Fruit fly (Drosophila melanogaster) whole organism, larva: ENCODE measurements around the gene Pfdn1.
A peak's percentile ranks its signal among the peaks of the same experiment; 100 is the strongest.

Source experiments
- noc ChIP-seq: fragments of 200-800 bp; sonication (Bioruptor generic); optimal IDR thresholded peaks from 3 replicates; lab custom pipeline; 2019; ENCODE audit warnings: missing biosample characterization, mild to moderate bottlenecking, missing genetic modification characterization, moderate library complexity

The Pfdn1 gene

DNA sequence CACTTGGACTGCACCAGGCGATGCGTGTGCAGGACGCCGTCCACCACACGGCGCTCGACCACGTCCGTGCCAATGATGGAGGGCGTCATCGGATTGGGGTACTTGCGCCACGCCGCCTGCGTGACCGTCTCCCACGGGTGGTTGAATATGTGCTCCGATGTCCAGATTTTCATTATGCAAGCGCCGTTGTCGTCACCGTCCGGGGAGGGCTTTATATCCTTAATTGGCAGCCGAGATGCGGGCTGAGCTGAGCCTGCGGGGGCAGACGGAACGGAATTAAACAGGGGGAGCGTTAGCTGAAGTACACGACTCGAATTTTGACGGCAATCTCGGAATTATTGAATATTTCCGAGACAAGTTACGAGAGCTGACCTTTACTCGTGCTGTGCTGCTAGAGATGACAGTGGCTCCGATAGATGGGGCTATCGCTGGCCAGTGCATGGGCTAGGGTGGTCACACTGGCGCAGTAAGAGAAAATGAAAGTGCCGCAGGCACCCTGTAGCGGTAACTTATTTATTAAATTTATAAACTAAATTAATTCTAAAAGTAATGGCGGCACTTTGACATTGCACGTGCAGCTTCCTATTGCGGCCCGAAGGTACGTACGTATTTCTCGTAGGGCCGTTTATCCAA is 21.2 kb upstream of the Pfdn1 start, which contains the start of gene IPIP:
Gene IPIP (plus strand): TSS at position 475 of the 633 bp plus-strand sequence.
- TF ChIP-seq noc (tag; lab: Kevin White, UChicago): no peak

DNA sequence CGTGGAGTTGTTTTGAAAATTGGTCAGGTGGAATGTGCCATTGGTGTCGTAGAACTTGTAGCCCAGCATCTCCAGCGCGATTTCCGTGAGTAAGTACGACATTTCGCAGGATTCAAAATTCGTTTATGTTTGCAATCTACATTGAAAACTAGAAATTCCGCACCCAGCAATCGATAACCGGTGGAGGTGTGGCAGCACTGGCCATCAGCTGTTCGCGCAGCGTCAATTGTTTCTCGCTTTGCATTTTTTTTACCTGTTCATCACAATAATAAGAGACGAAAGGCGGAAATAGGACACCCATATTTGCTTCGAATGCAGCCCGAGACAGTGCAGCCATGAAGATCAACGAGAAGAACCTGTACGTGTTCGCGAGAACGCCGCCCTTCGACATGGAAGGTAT is 20.3 kb upstream of the Pfdn1 start, which contains the start of the genes CG34179 and slmo:
Gene CG34179 (minus strand): TSS at position 165 of the 400 bp plus-strand sequence.
Gene slmo (minus strand): TSS at position 165 of the 400 bp plus-strand sequence.
- no peak for TF ChIP-seq noc (tag; lab: Kevin White, UChicago)

DNA sequence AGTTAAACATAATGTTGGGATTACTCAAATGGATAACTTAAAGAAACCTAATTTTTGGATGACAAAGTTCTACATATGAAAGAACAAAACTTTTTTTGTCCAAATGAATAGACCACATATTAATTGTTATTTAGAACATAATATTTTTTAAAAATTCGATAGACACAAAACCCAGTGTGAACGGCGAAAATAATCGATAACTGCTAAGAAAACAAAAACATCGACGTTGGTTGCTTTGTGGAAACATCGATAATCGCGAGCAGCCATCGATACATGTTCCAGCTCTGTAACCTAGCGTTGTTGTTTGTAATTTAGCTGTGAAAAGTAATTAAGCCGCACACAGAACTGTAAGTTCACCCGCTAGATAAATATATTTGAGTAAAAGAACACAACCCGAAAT is 18.3 kb upstream of the Pfdn1 start, which contains the start of gene CG9135:
Gene CG9135 (plus strand): TSS at position 226 of the 400 bp plus-strand sequence.
- TF ChIP-seq noc (tag; lab: Kevin White, UChicago): no peak

DNA sequence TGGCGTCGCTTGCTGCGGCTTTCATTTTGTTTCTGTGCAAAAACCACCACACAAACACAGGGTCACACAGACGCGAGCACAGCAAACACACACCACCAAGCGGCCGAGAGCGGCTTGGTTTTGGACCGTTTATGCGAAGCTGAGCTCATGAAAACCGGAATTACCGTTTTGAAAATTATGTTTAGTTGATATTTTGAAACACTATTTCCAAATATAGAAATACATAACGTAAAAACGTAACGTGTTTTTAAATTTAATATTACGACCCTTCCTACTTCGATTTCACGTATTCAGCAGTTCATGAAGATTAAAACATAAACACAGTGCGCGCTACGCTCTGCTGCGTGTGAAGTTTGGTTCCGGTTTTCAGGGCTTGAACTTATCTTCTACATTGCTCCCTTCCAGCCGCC is 17.7 kb upstream of the Pfdn1 start:
- peak; percentile 95 for TF ChIP-seq noc (tag; lab: Kevin White, UChicago)

DNA sequence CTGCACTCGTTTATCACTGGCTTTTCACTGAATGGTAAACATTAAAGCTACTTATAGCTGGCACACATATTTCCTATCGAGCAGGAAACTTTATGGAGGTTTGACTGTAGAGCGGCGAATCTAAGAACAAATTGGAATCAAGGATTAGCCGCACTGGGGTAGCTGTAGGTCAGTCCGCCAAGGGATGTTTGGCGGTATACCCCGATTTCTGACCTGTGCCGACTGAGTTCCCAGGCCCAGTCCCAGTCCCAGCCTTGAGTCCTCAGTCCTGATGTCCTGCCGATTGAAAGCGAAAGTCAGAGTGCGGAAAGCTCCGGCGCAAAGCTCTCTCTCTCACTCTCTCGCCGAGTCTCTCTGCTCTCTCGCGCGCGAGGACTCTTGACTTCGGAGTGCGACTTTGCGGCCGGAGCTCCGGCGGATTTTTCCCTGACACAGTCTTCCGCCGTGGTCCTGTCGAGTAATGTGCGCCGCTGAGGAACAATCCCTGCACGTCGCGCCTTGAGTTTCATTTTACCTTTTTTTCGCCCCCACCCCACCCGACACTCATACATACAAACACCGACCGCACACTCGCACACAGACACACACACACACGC is 14.9 kb upstream of the Pfdn1 start, which contains the start of gene CG13995:
Gene CG13995 (plus strand): TSS at position 429 of the 596 bp plus-strand sequence.
- TF ChIP-seq noc (tag; lab: Kevin White, UChicago): no peak

DNA sequence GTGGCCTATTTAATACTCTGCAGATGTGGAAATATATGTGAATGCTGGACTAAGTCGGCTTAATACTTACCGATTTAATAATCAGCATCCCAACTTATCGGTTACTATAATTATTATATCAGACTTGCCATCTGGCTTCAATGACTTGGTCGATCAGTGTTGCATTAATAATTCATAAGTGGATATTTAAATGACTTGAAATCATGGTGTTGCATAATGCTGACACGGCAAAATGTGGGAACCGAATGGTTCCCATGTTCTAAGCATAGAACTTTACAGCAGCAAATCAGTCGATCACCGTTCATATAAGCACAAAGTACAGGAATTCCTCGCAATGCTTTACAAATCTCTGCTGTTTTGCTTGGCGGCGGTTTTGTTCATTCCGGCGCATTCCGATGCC is 8.7 kb upstream of the Pfdn1 start, which contains the start of gene CG34180:
Gene CG34180 (plus strand): TSS at position 301 of the 400 bp plus-strand sequence.
- no peak for TF ChIP-seq noc (tag; lab: Kevin White, UChicago)

DNA sequence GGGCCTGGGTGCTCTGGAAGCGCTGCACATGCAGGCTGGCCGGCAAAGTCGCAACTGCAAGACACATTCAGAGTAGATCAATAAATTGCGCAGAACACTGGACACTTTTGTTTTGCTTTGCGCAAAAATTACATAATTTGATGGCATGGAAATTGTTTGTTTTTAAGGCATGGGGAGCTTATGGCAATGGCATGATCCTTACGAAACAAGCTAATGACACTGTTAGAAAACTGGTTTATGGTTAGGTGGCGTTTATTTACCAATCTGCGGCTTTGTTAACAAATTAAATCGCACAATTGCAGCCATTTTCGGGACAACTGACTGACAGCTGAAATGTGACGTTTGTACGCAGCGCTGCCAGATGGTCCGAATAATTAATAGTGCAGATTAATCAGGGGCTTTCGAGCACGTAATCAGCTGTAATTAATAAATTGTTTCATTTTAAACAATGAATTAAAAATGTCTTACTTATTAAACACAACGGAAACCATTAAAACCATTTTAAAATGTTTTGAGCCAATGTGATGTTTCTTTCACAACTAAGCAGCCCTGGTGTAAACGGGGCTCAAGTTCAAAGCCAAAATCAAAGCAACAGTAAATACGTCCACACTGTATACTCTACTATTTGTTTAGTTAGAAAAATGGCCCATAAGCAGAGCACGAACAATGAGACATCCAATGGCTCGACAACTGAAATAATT is 6.3 kb upstream of the Pfdn1 start, which contains the start of the genes ND-51 and CG13994:
Gene ND-51 (minus strand): TSS at position 376 of the 701 bp plus-strand sequence.
Gene CG13994 (plus strand): TSS at position 608 of the 701 bp plus-strand sequence.
- TF ChIP-seq noc (tag; lab: Kevin White, UChicago): no peak

DNA sequence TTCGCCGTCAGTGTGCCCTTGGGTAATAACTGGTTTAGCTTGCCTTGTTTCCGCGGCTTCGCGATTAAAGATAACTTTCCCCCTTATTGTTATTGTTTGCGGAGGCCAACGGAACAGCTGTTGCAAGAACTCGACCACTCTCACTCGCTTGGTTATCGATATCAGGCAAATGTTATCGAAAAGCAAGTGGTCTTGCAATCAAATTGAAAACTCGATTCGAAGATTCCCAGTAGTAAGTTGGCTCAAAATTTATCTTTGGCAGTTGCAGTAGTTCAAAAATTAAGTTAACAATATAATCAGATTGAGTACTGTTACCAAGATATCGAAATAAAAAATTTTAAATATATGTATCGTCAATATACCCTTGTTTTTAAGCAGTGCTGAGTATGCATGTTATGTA is 3.1 kb upstream of the Pfdn1 start, which contains the start of the genes Fbw5 and CG9147:
Gene Fbw5 (minus strand): TSS at position 131 of the 400 bp plus-strand sequence.
Gene CG9147 (plus strand): TSS at position 175 of the 400 bp plus-strand sequence.
- peak; percentile 99 for TF ChIP-seq noc (tag; lab: Kevin White, UChicago)

DNA sequence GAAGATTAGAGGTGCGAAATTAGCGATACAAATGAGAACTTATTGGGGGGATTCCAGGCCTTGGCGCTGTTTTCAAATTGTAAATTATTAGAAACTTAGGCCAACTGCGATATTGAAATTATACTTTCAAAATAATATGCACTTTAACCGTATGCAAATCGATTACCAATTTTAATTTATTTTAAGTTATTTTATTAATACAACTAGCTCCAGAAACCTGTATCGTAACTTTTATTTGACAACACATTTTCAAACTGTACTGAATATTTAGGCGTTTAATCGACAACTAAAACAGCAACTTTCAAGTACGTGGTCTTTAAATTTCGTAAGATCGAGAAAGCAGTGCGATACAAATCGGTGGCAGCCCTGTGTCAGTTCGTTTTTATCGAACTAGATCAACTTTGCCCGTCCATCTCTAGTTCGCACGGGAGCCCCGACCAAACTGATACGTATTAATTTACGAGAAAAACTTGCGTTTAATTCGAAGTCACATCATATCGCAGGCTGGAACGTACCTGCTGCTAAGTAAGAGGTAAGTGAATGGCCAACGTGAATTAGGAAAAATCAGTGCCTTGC is 1.9 kb downstream of the Pfdn1 start, which contains the start of the genes CG9154 and Kr-h2:
Gene CG9154 (minus strand): TSS at position 31 of the 576 bp plus-strand sequence.
Gene Kr-h2 (plus strand): TSS at position 335 of the 576 bp plus-strand sequence.
- TF ChIP-seq noc (tag; lab: Kevin White, UChicago): no peak

DNA sequence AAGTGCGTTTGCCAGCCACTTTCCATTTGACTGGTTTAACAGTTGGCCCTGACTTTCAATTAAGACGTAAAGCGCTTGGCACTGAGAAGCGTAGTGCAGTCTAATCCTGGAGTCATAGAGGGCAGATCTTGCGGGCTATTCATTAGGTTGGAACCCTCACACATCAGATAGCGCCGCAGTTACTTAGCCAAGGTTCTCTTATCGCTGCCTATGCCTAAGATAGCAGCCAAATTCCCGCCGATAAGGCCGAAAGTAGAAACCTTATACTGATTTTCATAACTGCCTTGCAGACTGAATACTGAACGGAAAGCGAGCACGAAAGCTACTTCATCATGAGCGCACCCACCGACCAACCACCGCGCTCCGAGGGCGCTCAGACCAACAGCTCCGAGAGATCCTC is 3.2 kb downstream of the Pfdn1 start:
- TF ChIP-seq noc (tag; lab: Kevin White, UChicago): no peak

DNA sequence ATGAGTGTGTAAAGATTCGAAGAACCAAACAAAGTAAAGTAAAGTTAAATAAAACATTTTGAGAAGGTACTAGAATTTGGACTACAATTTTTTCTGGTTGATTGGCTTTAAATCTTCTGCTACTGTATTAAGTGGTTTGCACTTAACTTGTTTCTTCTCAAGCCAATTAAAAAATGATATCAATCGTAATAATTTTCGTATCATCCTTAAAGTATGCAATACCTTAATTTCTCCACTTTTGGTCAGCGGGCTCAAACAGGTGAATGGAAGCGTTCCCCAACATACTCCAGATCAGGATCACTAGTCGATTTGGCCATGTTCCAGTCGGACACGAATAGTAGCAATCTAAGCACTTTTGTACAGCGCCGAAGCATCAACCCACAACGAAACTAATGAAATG is 5.0 kb downstream of the Pfdn1 start:
- TF ChIP-seq noc (tag; lab: Kevin White, UChicago): no peak

DNA sequence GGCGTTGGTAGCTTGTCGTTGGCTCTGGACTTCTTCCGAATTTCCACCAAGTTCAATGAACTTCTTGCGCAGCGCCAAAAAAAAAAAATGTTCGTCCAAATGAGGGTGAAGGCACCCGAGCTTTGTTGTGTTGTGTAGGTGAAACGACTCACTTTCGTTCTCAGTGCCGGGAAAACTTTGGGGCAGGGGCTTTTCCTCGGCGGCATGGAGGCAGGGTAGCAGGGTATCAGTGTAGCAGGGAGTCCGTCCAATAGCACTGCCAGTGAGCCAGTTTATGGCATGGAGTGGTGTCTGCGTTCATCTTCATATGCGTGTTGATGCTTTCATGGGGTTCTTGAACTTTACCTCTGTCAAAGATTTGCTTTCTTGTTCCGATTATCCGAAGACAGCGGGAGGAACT is 5.4 kb downstream of the Pfdn1 start:
- TF ChIP-seq noc (tag; lab: Kevin White, UChicago): no peak

DNA sequence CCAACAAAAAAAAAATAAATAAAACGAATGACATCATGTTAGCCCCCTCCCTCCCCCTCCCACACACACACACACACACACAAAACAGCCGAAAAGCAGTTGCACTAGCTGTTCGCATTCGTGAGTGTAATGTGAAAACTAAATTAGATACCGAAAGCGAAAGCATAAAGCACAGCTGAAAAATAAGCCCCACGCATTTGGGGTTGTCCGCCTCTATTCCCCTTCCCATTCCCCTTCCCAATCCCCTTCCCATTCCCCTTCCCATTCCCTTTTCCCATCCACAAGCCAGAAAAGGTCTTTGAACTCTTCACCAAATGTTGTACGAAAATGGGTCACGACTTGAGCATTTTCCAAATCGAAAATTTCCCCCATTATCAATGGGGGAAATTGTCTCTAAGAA is 6.5 kb downstream of the Pfdn1 start:
- no peak for TF ChIP-seq noc (tag; lab: Kevin White, UChicago)

DNA sequence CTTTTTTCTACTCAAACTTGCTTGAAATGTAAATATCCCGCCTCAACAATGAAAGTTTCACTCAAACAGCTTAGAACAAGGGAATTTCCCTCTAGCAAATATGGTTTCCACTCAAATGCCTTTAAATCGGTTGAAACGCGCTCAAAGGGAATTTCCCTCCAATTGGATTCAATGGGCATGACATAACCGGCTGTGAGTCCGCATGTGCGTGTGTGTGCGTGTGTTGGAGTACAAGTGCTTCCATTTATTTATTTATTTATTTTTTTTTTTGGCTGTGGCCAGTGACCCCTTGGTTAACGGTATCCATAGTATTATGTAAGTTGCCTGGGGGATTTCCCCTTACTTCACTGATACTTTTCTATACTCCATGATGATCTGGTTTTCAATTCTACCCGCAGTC is 7.3 kb downstream of the Pfdn1 start:
- no peak for TF ChIP-seq noc (tag; lab: Kevin White, UChicago)

DNA sequence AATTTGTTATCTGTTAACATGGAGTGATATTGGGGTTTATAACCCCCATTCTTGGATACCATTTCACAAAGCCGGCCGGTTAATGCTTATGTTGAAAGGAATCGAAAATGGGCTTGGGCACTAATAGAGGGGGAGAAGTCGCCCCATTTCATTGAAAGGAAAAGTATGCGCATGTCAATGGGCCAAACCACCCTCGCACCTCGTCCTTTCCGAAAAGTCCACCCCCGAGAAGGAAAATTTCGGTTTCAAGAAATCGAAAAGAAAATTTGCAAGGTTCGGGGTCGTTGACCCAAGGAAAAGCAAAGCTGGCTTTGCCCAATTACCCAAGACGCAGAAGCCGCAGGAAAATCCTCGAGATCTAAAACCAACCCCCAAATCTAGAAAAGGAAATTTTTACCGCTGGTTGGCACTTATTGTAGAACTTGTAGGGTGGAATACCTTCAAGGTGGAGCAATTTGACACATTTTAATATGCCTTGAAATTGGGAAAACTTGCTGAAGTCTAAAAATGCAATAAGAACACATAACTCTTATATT is 8.0 kb downstream of the Pfdn1 start:
- TF ChIP-seq noc (tag; lab: Kevin White, UChicago): no peak
